Worm (Caenorhabditis elegans) whole organism, L2 larva: ENCODE measurements around the gene fkb-4.

Experiments
- C34F6.9 ChIP-seq: fragments of 150-350 bp; optimal IDR thresholded peaks from 2 replicates; lab custom pipeline; 2014; ENCODE audit warnings: missing biosample characterization, missing genetic modification characterization
- F13H6.1 ChIP-seq: sonication (generic microtip); optimal IDR thresholded peaks from 2 replicates; lab custom pipeline; 2016; ENCODE audit warnings: missing genetic modification characterization, missing compliant biosample characterization
- Y55F3AM.14 ChIP-seq: fragments of 200-800 bp; sonication (Bioruptor generic); optimal IDR thresholded peaks from 2 replicates; lab custom pipeline; 2018; ENCODE audit warnings: mild to moderate bottlenecking, missing genetic modification characterization, missing compliant biosample characterization
- ZK546.5 ChIP-seq: sonication (generic microtip); optimal IDR thresholded peaks from 2 replicates; lab custom pipeline; 2017; ENCODE audit warnings: missing biosample characterization, missing genetic modification characterization
- alr-1 ChIP-seq: fragments of 150-350 bp; optimal IDR thresholded peaks from 2 replicates; lab custom pipeline; 2014; ENCODE audit warnings: missing biosample characterization, missing genetic modification characterization
- ama-1 ChIP-seq: fragments of 150-350 bp; optimal IDR thresholded peaks from 2 replicates; lab custom pipeline; 2018; ENCODE audit warnings: inconsistent platforms
- blmp-1 ChIP-seq: sonication (generic microtip); optimal IDR thresholded peaks from 2 replicates; lab custom pipeline; 2017; ENCODE audit warnings: missing genetic modification characterization, mild to moderate bottlenecking, missing compliant biosample characterization, antibody characterized with exemption, moderate library complexity; ENCODE audit not compliant: insufficient read depth
- ceh-16 ChIP-seq: fragments of 150-350 bp; optimal IDR thresholded peaks from 2 replicates; lab custom pipeline; 2014; ENCODE audit warnings: missing biosample characterization, missing genetic modification characterization
- ceh-82 ChIP-seq: fragments of 150-350 bp; optimal IDR thresholded peaks from 2 replicates; lab custom pipeline; 2014; ENCODE audit warnings: missing biosample characterization, missing genetic modification characterization
- crh-2 ChIP-seq: sonication (generic microtip); optimal IDR thresholded peaks from 2 replicates; lab custom pipeline; 2017; ENCODE audit warnings: missing biosample characterization, missing genetic modification characterization
- dmd-4 ChIP-seq: sonication (generic microtip); optimal IDR thresholded peaks from 2 replicates; lab custom pipeline; 2017; ENCODE audit warnings: missing biosample characterization, missing genetic modification characterization
- egl-27 ChIP-seq: sonication (generic microtip); optimal IDR thresholded peaks from 3 replicates; lab custom pipeline; 2017; ENCODE audit warnings: missing biosample characterization, missing genetic modification reagents, missing genetic modification characterization
- elt-1 ChIP-seq: fragments of 150-350 bp; optimal IDR thresholded peaks from 2 replicates; lab custom pipeline; 2014; ENCODE audit warnings: missing biosample characterization, missing genetic modification characterization
- fos-1 ChIP-seq: fragments of 150-350 bp; optimal IDR thresholded peaks from 2 replicates; lab custom pipeline; 2014; ENCODE audit warnings: missing biosample characterization, missing genetic modification characterization
- lin-13 ChIP-seq: fragments of 150-350 bp; optimal IDR thresholded peaks from 2 replicates; lab custom pipeline; 2014; ENCODE audit warnings: missing biosample characterization, missing genetic modification reagents, missing genetic modification characterization
- lin-39 ChIP-seq: fragments of 150-350 bp; optimal IDR thresholded peaks from 2 replicates; lab custom pipeline; 2014; ENCODE audit warnings: missing biosample characterization, missing genetic modification reagents, missing genetic modification characterization
- lsy-2 ChIP-seq, 2 experiments: fragments of 150-350 bp in 1 of 2; sonication (generic microtip) in 1 of 2; optimal IDR thresholded peaks; 2 replicates each; lab custom pipeline; 2014 to 2017; ENCODE audit warnings: missing biosample characterization in 2 of 2, missing genetic modification characterization in 2 of 2
- mbf-1 ChIP-seq: sonication (generic microtip); optimal IDR thresholded peaks from 2 replicates; lab custom pipeline; 2017; ENCODE audit warnings: missing biosample characterization, missing genetic modification characterization
- nhr-11 ChIP-seq: fragments of 150-350 bp; optimal IDR thresholded peaks from 2 replicates; lab custom pipeline; 2014; ENCODE audit warnings: missing biosample characterization, missing genetic modification characterization
- nhr-12 ChIP-seq: fragments of 150-350 bp; optimal IDR thresholded peaks from 2 replicates; lab custom pipeline; 2014; ENCODE audit warnings: missing biosample characterization, missing genetic modification characterization
- nhr-129 ChIP-seq: fragments of 150-350 bp; optimal IDR thresholded peaks from 2 replicates; lab custom pipeline; 2014; ENCODE audit warnings: missing biosample characterization, missing genetic modification characterization
- nhr-23 ChIP-seq: fragments of 150-350 bp; optimal IDR thresholded peaks from 2 replicates; lab custom pipeline; 2014; ENCODE audit warnings: missing biosample characterization, missing genetic modification reagents, missing genetic modification characterization
- nhr-237 ChIP-seq: fragments of 150-350 bp; optimal IDR thresholded peaks from 2 replicates; lab custom pipeline; 2014; ENCODE audit warnings: missing biosample characterization, missing genetic modification characterization
- nhr-25 ChIP-seq: fragments of 150-350 bp; sonication (generic microtip); optimal IDR thresholded peaks from 3 replicates; lab custom pipeline; 2014; ENCODE audit warnings: missing biosample characterization, missing genetic modification characterization
- nhr-6 ChIP-seq: fragments of 150-350 bp; optimal IDR thresholded peaks from 2 replicates; lab custom pipeline; 2014; ENCODE audit warnings: missing biosample characterization, missing genetic modification characterization
- sem-4 ChIP-seq: fragments of 150-350 bp; optimal IDR thresholded peaks from 2 replicates; lab custom pipeline; 2014; ENCODE audit warnings: missing biosample characterization, missing genetic modification reagents, missing genetic modification characterization
- skn-1 ChIP-seq: sonication (generic microtip); optimal IDR thresholded peaks from 2 replicates; lab custom pipeline; 2017; ENCODE audit warnings: missing biosample characterization, missing genetic modification characterization
- sma-3 ChIP-seq: sonication (generic microtip); optimal IDR thresholded peaks from 2 replicates; lab custom pipeline; 2016; ENCODE audit warnings: missing genetic modification reagents, missing genetic modification characterization, missing compliant biosample characterization
- sma-9 ChIP-seq, 2 experiments: fragments of 150-350 bp in 1 of 2; sonication (generic microtip) in 1 of 2; optimal IDR thresholded peaks; 2 replicates each; lab custom pipeline; 2014 to 2016; ENCODE audit warnings: missing genetic modification characterization in 2 of 2, mild to moderate bottlenecking in 1 of 2, missing biosample characterization in 1 of 2, missing compliant biosample characterization in 1 of 2, missing genetic modification reagents in 1 of 2, moderate library complexity in 1 of 2
- unc-39 ChIP-seq: fragments of 150-350 bp; optimal IDR thresholded peaks from 2 replicates; lab custom pipeline; 2014; ENCODE audit warnings: missing biosample characterization, missing genetic modification characterization
- unc-55 ChIP-seq: fragments of 150-350 bp; sonication (generic microtip); optimal IDR thresholded peaks from 3 replicates; lab custom pipeline; 2014; ENCODE audit warnings: missing biosample characterization, missing genetic modification reagents, missing genetic modification characterization
- unc-62 ChIP-seq: fragments of 150-350 bp; optimal IDR thresholded peaks from 2 replicates; lab custom pipeline; 2014; ENCODE audit warnings: missing biosample characterization, missing genetic modification reagents, missing genetic modification characterization
- zag-1 ChIP-seq: fragments of 150-350 bp; optimal IDR thresholded peaks from 2 replicates; lab custom pipeline; 2014; ENCODE audit warnings: missing biosample characterization, missing genetic modification characterization
- ztf-1 ChIP-seq: fragments of 200-800 bp; sonication (Bioruptor generic); conservative IDR thresholded peaks from 2 replicates; pipeline ENCODE4 v1.3.6; 2022; ENCODE audit warnings: missing genetic modification characterization, missing compliant biosample characterization

fkb-4 gene

DNA sequence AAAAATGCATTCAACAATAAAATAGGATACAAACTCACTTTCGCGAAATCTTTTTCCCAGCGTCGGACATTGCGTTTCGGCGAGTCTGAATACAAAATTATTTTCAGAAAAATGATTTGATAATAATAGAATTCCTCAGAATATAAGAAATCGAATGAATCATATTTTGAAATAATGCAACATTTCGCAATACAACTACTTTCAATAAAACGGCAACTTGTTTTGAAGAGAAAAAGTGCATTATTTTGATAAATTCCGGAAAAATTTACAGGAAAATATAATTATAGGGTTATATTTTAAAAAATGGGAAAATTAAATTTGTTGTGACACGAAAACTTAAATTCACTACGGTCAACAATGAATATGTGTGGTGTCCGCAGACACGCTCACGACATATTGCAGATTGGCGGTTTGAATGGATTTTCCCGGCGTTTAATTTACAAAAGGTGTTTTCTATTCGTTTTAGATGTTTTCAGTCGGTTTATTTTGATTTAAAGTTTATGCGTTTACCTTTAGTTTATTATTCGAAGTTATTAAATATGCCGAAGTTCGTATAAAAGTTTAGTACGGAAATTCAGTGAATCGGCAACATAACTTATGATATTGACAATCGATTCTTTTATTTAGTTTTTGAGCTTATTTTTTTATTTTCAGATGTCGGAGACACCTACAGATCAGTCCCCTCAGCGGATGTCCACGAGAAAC, 23.5 kb downstream of the fkb-4 start, which contains the start of the genes abcf-1 and scc-3:
Gene abcf-1 (minus strand): TSS at position 85 of the 705 bp plus-strand sequence.
Gene scc-3 (plus strand): TSS at position 655 of the 705 bp plus-strand sequence.
- TF ChIP-seq C34F6.9 (tag; lab: Kevin White, UChicago) (peak; percentile 61), elt-1 (no peak), unc-39 (tag; lab: Kevin White, UChicago) (no peak), dmd-4 (tag; lab: Kevin White, UChicago) (no peak), nhr-25 (tag; lab: Kevin White, UChicago) (no peak), nhr-129 (tag; lab: Kevin White, UChicago) (peak; percentile 76), crh-2 (peak; percentile 35), lsy-2 (tag; optimal IDR thresholded peaks at IDR 0.05; lab: Kevin White, UChicago) (peak; percentile 56 to 97)
- TF ChIP-seq, all 48 proteins: peak for 4

DNA sequence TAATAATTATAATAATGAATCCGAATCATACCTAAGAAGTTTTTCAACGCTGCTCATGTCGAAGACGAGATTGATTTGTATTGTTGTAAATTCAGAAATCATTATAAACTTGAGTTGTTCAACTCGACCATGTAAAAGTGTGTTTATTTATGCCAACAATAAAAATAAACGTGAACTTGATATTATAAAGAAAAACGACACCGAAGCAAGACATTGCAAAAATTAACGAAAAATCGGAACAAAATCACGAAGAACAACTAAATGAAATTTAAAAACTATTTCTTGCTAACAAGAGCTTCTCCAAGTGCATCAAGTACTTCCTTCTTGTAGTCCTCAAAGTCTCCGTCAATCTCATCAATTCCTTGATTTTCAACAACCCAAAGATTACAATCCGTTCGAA, 26.0 kb downstream of the fkb-4 start, which contains the start of gene F18E2.15:
Gene F18E2.15 (minus strand): TSS at position 101 of the 400 bp plus-strand sequence.
- TF ChIP-seq F13H6.1 (tag; lab: Kevin White, UChicago), result no peak
- TF ChIP-seq ZK546.5 (tag; lab: Kevin White, UChicago), result no peak
- TF ChIP-seq nhr-237 (tag; lab: Kevin White, UChicago), result no peak
- no peak for TF ChIP-seq dmd-4 (tag; lab: Kevin White, UChicago)
- no peak for TF ChIP-seq Y55F3AM.14
- TF ChIP-seq lin-39, result no peak
- no peak for TF ChIP-seq C34F6.9 (tag; lab: Kevin White, UChicago)
- TF ChIP-seq zag-1 (tag; lab: Kevin White, UChicago), result no peak
- TF ChIP-seq blmp-1 (tag; lab: Kevin White, UChicago), result no peak
- no peak for TF ChIP-seq sma-3
- no peak for TF ChIP-seq nhr-129 (tag; lab: Kevin White, UChicago)
- no peak for TF ChIP-seq crh-2
- TF ChIP-seq lsy-2 (tag; optimal IDR thresholded peaks at IDR 0.05; lab: Kevin White, UChicago), result no peak
- no peak for TF ChIP-seq nhr-12 (tag; lab: Kevin White, UChicago)
- TF ChIP-seq fos-1, result no peak
- no peak for TF ChIP-seq unc-62 (GFP tag; lab: Kevin White, UChicago)
- TF ChIP-seq sma-9 (GFP tag; optimal IDR thresholded peaks at IDR 0.05; lab: Kevin White, UChicago), result no peak
- no peak for TF ChIP-seq sma-9 (tag; optimal IDR thresholded peaks at IDR 0.05; lab: Kevin White, UChicago)
- no peak for TF ChIP-seq unc-39 (tag; lab: Kevin White, UChicago)

DNA sequence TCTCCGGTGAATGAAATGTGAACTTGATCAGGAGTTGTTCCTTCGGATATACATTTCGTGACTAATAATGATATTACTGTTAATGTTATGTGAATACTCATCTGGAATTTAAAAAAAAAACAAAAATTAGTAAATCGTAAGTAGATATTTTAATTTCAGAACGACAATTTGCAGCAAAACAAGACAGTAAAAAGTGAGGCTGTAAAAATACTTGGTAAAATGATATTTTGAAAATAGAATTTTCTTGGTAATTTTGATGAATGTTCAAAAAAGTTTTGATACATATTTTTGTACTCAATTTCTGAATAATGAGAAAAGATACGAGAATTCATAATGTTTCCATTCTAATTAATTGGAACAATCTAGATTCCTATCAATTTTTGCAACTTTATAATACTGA, 27.3 kb downstream of the fkb-4 start, which contains the start of gene papl-1:
Gene papl-1 (minus strand): TSS at position 101 of the 400 bp plus-strand sequence.
- TF ChIP-seq sma-3 (no peak), ZK546.5 (tag; lab: Kevin White, UChicago) (no peak), nhr-12 (tag; lab: Kevin White, UChicago) (no peak), sma-9 (GFP tag; optimal IDR thresholded peaks at IDR 0.05; lab: Kevin White, UChicago) (no peak), sma-9 (tag; optimal IDR thresholded peaks at IDR 0.05; lab: Kevin White, UChicago) (no peak), egl-27 (tag; lab: Kevin White, UChicago) (no peak), unc-55 (GFP tag; lab: Kevin White, UChicago) (no peak), nhr-25 (tag; lab: Kevin White, UChicago) (no peak), lin-13 (no peak), mbf-1 (tag; lab: Kevin White, UChicago) (no peak), lsy-2 (tag; optimal IDR thresholded peaks at IDR 0.05; lab: Kevin White, UChicago) (no peak), dmd-4 (tag; lab: Kevin White, UChicago) (no peak), C34F6.9 (tag; lab: Kevin White, UChicago) (no peak)

DNA sequence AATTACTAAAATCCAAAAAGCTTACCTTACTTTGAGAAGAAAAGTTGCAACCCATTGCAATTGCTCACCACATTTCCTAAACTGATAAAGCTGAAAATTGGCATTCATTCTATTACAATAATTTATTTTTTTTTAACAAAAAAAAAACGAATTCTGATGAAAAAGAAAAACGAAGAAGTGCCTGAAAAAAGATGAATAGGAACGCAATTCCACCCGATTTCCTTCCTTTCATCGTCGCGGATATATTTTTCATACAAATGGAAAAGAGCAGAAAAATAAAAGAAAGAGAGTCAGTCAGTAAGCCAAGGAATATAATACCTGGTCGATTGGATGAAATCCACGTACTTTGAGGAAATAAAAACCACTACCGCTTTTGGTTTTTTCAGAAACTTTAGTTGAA, 32.1 kb downstream of the fkb-4 start, which contains the start of gene gpa-13:
Gene gpa-13 (minus strand): TSS at position 101 of the 400 bp plus-strand sequence.
- no peak for TF ChIP-seq nhr-23 (tag; lab: Kevin White, UChicago)
- no peak for TF ChIP-seq sem-4
- no peak for TF ChIP-seq alr-1 (tag; lab: Kevin White, UChicago)
- no peak for TF ChIP-seq unc-62 (GFP tag; lab: Kevin White, UChicago)
- TF ChIP-seq elt-1, result no peak
- no peak for TF ChIP-seq unc-55 (GFP tag; lab: Kevin White, UChicago)
- no peak for TF ChIP-seq ama-1 (lab: Kevin White, UChicago)
- no peak for TF ChIP-seq nhr-11 (tag; lab: Kevin White, UChicago)
- no peak for TF ChIP-seq skn-1
- no peak for TF ChIP-seq crh-2
- TF ChIP-seq nhr-129 (tag; lab: Kevin White, UChicago), result no peak

DNA sequence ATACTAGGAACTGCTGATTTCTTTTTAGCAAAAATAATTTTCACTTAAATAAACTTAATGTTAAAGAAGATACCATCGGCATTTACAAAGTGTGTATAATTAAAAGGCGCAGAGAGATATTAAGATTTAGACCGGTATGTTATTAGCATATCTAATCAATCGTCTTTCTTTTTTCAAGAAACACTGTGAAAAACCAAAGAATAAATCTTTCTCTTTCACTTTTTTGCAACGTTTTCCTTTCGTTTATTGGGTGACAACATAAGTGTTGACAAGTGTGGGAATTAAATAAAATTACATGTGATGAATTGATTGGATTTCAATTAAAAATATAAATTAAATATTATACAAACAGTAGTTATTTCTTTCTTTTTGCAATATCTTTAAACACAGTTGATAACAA, 34.5 kb downstream of the fkb-4 start, which contains the start of gene C15C8.8:
Gene C15C8.8 (minus strand): TSS at position 101 of the 400 bp plus-strand sequence.
- TF ChIP-seq ceh-82 (tag; lab: Kevin White, UChicago) (no peak), ztf-1 (no peak), ceh-16 (tag; lab: Kevin White, UChicago) (no peak), ama-1 (lab: Kevin White, UChicago) (no peak), elt-1 (no peak), nhr-6 (no peak), sma-3 (no peak)
